Fruit fly (Drosophila melanogaster) whole organism, wandering third instar larva: ENCODE data around the gene CG13738.

Source experiments
- dmrt93B ChIP-seq: fragments of 200-800 bp; sonication (Bioruptor generic); optimal IDR thresholded peaks from 2 replicates; lab custom pipeline; 2018; ENCODE audit warnings: missing biosample characterization, mild to moderate bottlenecking, missing genetic modification characterization
- jim ChIP-seq: fragments of 175-275, 200-325 bp; sonication (Bioruptor generic); optimal IDR thresholded peaks from 2 replicates; lab custom pipeline; 2016; ENCODE audit warnings: missing biosample characterization, mild to moderate bottlenecking, missing genetic modification characterization
- lola ChIP-seq: fragments of >200 bp; optimal IDR thresholded peaks from 2 replicates; lab custom pipeline; 2017; ENCODE audit warnings: missing biosample characterization, missing genetic modification characterization
- pan ChIP-seq: fragments of >200 bp; optimal IDR thresholded peaks from 2 replicates; lab custom pipeline; 2017
- psq ChIP-seq: fragments of 200-800 bp; sonication (Bioruptor generic); optimal IDR thresholded peaks from 3 replicates; lab custom pipeline; 2017; ENCODE audit warnings: missing biosample characterization, mild to moderate bottlenecking, missing genetic modification characterization, moderate library complexity
- sage ChIP-seq: fragments of 200-800 bp; sonication (Bioruptor generic); optimal IDR thresholded peaks from 2 replicates; lab custom pipeline; 2016; ENCODE audit warnings: missing biosample characterization, mild to moderate bottlenecking, missing genetic modification characterization
- sv ChIP-seq: fragments of 200-800 bp; sonication (Bioruptor generic); optimal IDR thresholded peaks from 3 replicates; lab custom pipeline; 2016; ENCODE audit warnings: missing biosample characterization, missing genetic modification characterization

- no peak for TF ChIP-seq pan
- TF ChIP-seq lola (GFP tag; lab: Kevin White, UChicago): no peak
- no peak for TF ChIP-seq sage
- no peak for TF ChIP-seq dmrt93B (GFP tag; lab: Kevin White, UChicago)
- TF ChIP-seq sv (GFP tag; lab: Kevin White, UChicago): no peak
- no peak for TF ChIP-seq jim (GFP tag; lab: Kevin White, UChicago)
- no peak for TF ChIP-seq psq (GFP tag; lab: Kevin White, UChicago)
These were observed 32.5 kb upstream of the CG13738 start for dm6 chr3L:14005627-14006287.
